Worm (Caenorhabditis elegans) whole organism, young adult: Measurements from ENCODE around the gene C18B2.5.

Source experiments
- D2030.7 ChIP-seq: fragments of 200-800 bp; sonication (Bioruptor generic); IDR thresholded peaks from 2 replicates; pipeline ENCODE4 v1.3.6; 2022; ENCODE audit warnings: missing genetic modification reagents, missing genetic modification characterization, missing compliant biosample characterization
- F10E7.11 ChIP-seq: sonication (generic microtip); optimal IDR thresholded peaks from 2 replicates; lab custom pipeline; 2017; ENCODE audit warnings: mild to moderate bottlenecking, missing genetic modification characterization, moderate library complexity, missing compliant biosample characterization
- F22D6.2 ChIP-seq: sonication (generic microtip); optimal IDR thresholded peaks from 2 replicates; lab custom pipeline; 2016; ENCODE audit warnings: mild to moderate bottlenecking, missing genetic modification characterization, missing compliant biosample characterization
- F37B4.10 ChIP-seq: fragments of 200-800 bp; sonication (Bioruptor generic); IDR thresholded peaks from 2 replicates; pipeline ENCODE4 v1.3.6; 2022; ENCODE audit warnings: missing genetic modification characterization, missing compliant biosample characterization
- F49E8.2 ChIP-seq: sonication (generic microtip); optimal IDR thresholded peaks from 3 replicates; lab custom pipeline; 2017; ENCODE audit warnings: missing genetic modification characterization, mild to moderate bottlenecking, missing compliant biosample characterization, antibody characterized with exemption, moderate library complexity; ENCODE audit not compliant: insufficient read depth
- F52B5.7 ChIP-seq: sonication (generic microtip); optimal IDR thresholded peaks from 2 replicates; lab custom pipeline; 2016; ENCODE audit warnings: mild to moderate bottlenecking, missing genetic modification characterization, missing compliant biosample characterization
- F57A8.1 ChIP-seq: fragments of 200-800 bp; sonication (Bioruptor generic); optimal IDR thresholded peaks from 2 replicates; lab custom pipeline; 2018; ENCODE audit warnings: mild to moderate bottlenecking, missing genetic modification characterization, moderate library complexity, missing compliant biosample characterization
- K12H6.12 ChIP-seq: fragments of 200-800 bp; sonication (Bioruptor generic); optimal IDR thresholded peaks from 2 replicates; lab custom pipeline; 2018; ENCODE audit warnings: mild to moderate bottlenecking, missing genetic modification characterization, missing compliant biosample characterization
- T07F8.4 ChIP-seq: sonication (generic microtip); optimal IDR thresholded peaks from 2 replicates; lab custom pipeline; 2016; ENCODE audit warnings: mild to moderate bottlenecking, missing genetic modification characterization, moderate library complexity, missing compliant biosample characterization
- T26A5.8 ChIP-seq: sonication (generic microtip); optimal IDR thresholded peaks from 2 replicates; lab custom pipeline; 2016; ENCODE audit warnings: missing genetic modification characterization, missing compliant biosample characterization
- Y95B8A.8 ChIP-seq: fragments of 200-800 bp; sonication (Bioruptor generic); IDR thresholded peaks from 2 replicates; pipeline ENCODE4 v1.3.6; 2022; ENCODE audit warnings: missing genetic modification reagents, missing genetic modification characterization, missing compliant biosample characterization
- ama-1 ChIP-seq, 3 experiments: fragments of 150-350 bp in 1 of 3; sonication (generic microtip) in 2 of 3; optimal IDR thresholded peaks; 2 replicates each; lab custom pipeline; 2014 to 2018; ENCODE audit warnings: missing biosample characterization in 2 of 3, missing genetic modification characterization in 2 of 3, missing genetic modification reagents in 2 of 3
- atf-7 ChIP-seq: sonication (generic microtip); optimal IDR thresholded peaks from 2 replicates; lab custom pipeline; 2017; ENCODE audit warnings: mild to moderate bottlenecking, missing genetic modification characterization, missing compliant biosample characterization
- attf-5 ChIP-seq: fragments of 200-800 bp; sonication (Bioruptor generic); optimal IDR thresholded peaks from 2 replicates; lab custom pipeline; 2018; ENCODE audit warnings: mild to moderate bottlenecking, missing genetic modification characterization, missing compliant biosample characterization
- bed-2 ChIP-seq: fragments of 200-800 bp; sonication (Bioruptor generic); IDR thresholded peaks from 2 replicates; pipeline ENCODE4 v1.3.6; 2022; ENCODE audit warnings: missing genetic modification reagents, missing genetic modification characterization, missing compliant biosample characterization
- ceh-27 ChIP-seq: fragments of 200-800 bp; sonication (Bioruptor generic); optimal IDR thresholded peaks from 2 replicates; lab custom pipeline; 2018; ENCODE audit warnings: mild to moderate bottlenecking, missing genetic modification characterization, moderate library complexity, missing compliant biosample characterization
- ceh-58 ChIP-seq: fragments of 200-800 bp; sonication (Bioruptor generic); IDR thresholded peaks from 2 replicates; pipeline ENCODE4 v1.3.6; 2022; ENCODE audit warnings: missing genetic modification characterization, missing compliant biosample characterization
- die-1 ChIP-seq: sonication (generic microtip); optimal IDR thresholded peaks from 2 replicates; lab custom pipeline; 2016; ENCODE audit warnings: missing genotype, mild to moderate bottlenecking, missing genetic modification characterization, missing compliant biosample characterization
- dpff-1 ChIP-seq: sonication (generic microtip); optimal IDR thresholded peaks from 2 replicates; lab custom pipeline; 2017; ENCODE audit warnings: mild to moderate bottlenecking, missing genetic modification characterization, missing compliant biosample characterization
- egrh-3 ChIP-seq: fragments of 200-800 bp; sonication (Bioruptor generic); IDR thresholded peaks from 2 replicates; pipeline ENCODE4 v1.3.6; 2022; ENCODE audit warnings: missing genetic modification reagents, missing genetic modification characterization, missing compliant biosample characterization
- hmg-1.2 ChIP-seq: fragments of 200-800 bp; sonication (Bioruptor generic); IDR thresholded peaks from 2 replicates; pipeline ENCODE4 v1.3.6; 2022; ENCODE audit warnings: missing genetic modification reagents, missing genetic modification characterization, missing compliant biosample characterization
- hrde-1 ChIP-seq: sonication (generic microtip); optimal IDR thresholded peaks from 2 replicates; lab custom pipeline; 2016; ENCODE audit warnings: missing genetic modification characterization, mild to moderate bottlenecking, missing compliant biosample characterization, moderate library complexity, missing genotype, missing genetic modification reagents, borderline replicate concordance
- hsf-1 ChIP-seq: fragments of 200-800 bp; sonication (Bioruptor generic); IDR thresholded peaks from 2 replicates; pipeline ENCODE4 v1.3.6; 2022; ENCODE audit warnings: missing genetic modification reagents, missing genetic modification characterization, missing compliant biosample characterization
- let-607 ChIP-seq, 2 experiments: fragments of 200-800 bp in 1 of 2; sonication (Bioruptor generic) in 1 of 2; sonication (generic microtip) in 1 of 2; optimal IDR thresholded peaks; 2 replicates each; lab custom pipeline; 2016 to 2018; ENCODE audit warnings: mild to moderate bottlenecking in 2 of 2, missing compliant biosample characterization in 2 of 2, missing genetic modification characterization in 2 of 2, moderate library complexity in 2 of 2, missing genotype in 1 of 2
- lsy-27 ChIP-seq: sonication (generic microtip); optimal IDR thresholded peaks from 2 replicates; lab custom pipeline; 2017; ENCODE audit warnings: missing genetic modification characterization, mild to moderate bottlenecking, missing compliant biosample characterization, antibody characterized with exemption, missing genotype, borderline replicate concordance; ENCODE audit not compliant: insufficient read depth
- madf-10 ChIP-seq: sonication (generic microtip); optimal IDR thresholded peaks from 2 replicates; lab custom pipeline; 2016; ENCODE audit warnings: mild to moderate bottlenecking, missing genetic modification characterization, missing compliant biosample characterization
- madf-3 ChIP-seq: fragments of 200-800 bp; sonication (Bioruptor generic); IDR thresholded peaks from 2 replicates; pipeline ENCODE4 v1.3.6; 2022; ENCODE audit warnings: missing genetic modification reagents, missing genetic modification characterization, missing compliant biosample characterization
- madf-8 ChIP-seq: fragments of 200-800 bp; sonication (Bioruptor generic); conservative IDR thresholded peaks from 2 replicates; pipeline ENCODE4 v1.3.6; 2022; ENCODE audit warnings: missing genetic modification reagents, missing genetic modification characterization, missing compliant biosample characterization
- nhr-90 ChIP-seq: sonication (generic microtip); optimal IDR thresholded peaks from 2 replicates; lab custom pipeline; 2016; ENCODE audit warnings: missing genotype, mild to moderate bottlenecking, missing genetic modification characterization, missing compliant biosample characterization
- pbrm-1 ChIP-seq: fragments of 200-800 bp; sonication (Bioruptor generic); IDR thresholded peaks from 2 replicates; pipeline ENCODE4 v1.3.6; 2022; ENCODE audit warnings: missing genetic modification reagents, missing genetic modification characterization, missing compliant biosample characterization
- rcor-1 ChIP-seq: fragments of 200-800 bp; sonication (Bioruptor generic); IDR thresholded peaks from 2 replicates; pipeline ENCODE4 v1.3.6; 2022; ENCODE audit warnings: missing genetic modification reagents, missing genetic modification characterization, missing compliant biosample characterization
- rpc-1 ChIP-seq, 2 experiments: fragments of 150-350 bp in 1 of 2; sonication (generic microtip) in 1 of 2; optimal IDR thresholded peaks; 2 replicates each; lab custom pipeline; 2014 to 2018; ENCODE audit warnings: missing biosample characterization in 1 of 2, missing genetic modification characterization in 1 of 2, missing genetic modification reagents in 1 of 2, missing genotype in 1 of 2
- snpc-1.3 ChIP-seq: sonication (generic microtip); optimal IDR thresholded peaks from 2 replicates; lab custom pipeline; 2017; ENCODE audit warnings: missing genetic modification characterization, mild to moderate bottlenecking, missing compliant biosample characterization, antibody characterized with exemption, moderate library complexity, missing genotype, missing genetic modification reagents; ENCODE audit not compliant: insufficient read depth
- tlf-1 ChIP-seq: fragments of 200-800 bp; sonication (Bioruptor generic); optimal IDR thresholded peaks from 2 replicates; lab custom pipeline; 2018; ENCODE audit warnings: mild to moderate bottlenecking, missing genetic modification characterization, missing compliant biosample characterization
- xnd-1 ChIP-seq: sonication (generic microtip); optimal IDR thresholded peaks from 2 replicates; lab custom pipeline; 2016; ENCODE audit warnings: missing genotype, missing genetic modification reagents, missing genetic modification characterization, missing compliant biosample characterization
- ztf-25 ChIP-seq: fragments of 200-800 bp; sonication (Bioruptor generic); IDR thresholded peaks from 2 replicates; pipeline ENCODE4 v1.3.6; 2022; ENCODE audit warnings: missing genetic modification reagents, missing genetic modification characterization, missing compliant biosample characterization

C18B2.5 gene

ce11 chrX:3599860-3600259 lies 11.0 kb downstream of the C18B2.5 start (continued):
- no peak for TF ChIP-seq D2030.7 (GFP tag; lab: Robert Waterston, UW)
- TF ChIP-seq lsy-27 (tag; lab: Kevin White, UChicago), result no peak
- TF ChIP-seq, all 124 proteins: peak for 0

ce11 chrX:3596967-3597366 lies 13.9 kb downstream of the C18B2.5 start:
- TF ChIP-seq F22D6.2 (no peak), dpff-1 (tag; lab: Kevin White, UChicago) (no peak), F37B4.10 (GFP tag; lab: Robert Waterston, UW) (no peak), tlf-1 (GFP tag; lab: Kevin White, UChicago) (no peak), Y95B8A.8 (no peak), F49E8.2 (tag; lab: Kevin White, UChicago) (no peak), T26A5.8 (tag; lab: Kevin White, UChicago) (no peak)

ce11 chrX:3596303-3596772 lies 14.6 kb downstream of the C18B2.5 start, which contains the start of gene T27A10.6:
T27A10.6 (minus strand) TSS chrX:3596353.
- TF ChIP-seq ama-1 (optimal IDR thresholded peaks at IDR 0.05; lab: Kevin White, UChicago) (no peak), ama-1 (GFP tag; optimal IDR thresholded peaks at IDR 0.05; lab: Kevin White, UChicago) (no peak), snpc-1.3 (tag; lab: Kevin White, UChicago) (no peak)

ce11 chrX:3590510-3590909 lies 20.4 kb downstream of the C18B2.5 start:
- TF ChIP-seq attf-5 (GFP tag; lab: Kevin White, UChicago) (no peak), rcor-1 (GFP tag; lab: Robert Waterston, UW) (no peak), let-607 (tag; optimal IDR thresholded peaks at IDR 0.05; lab: Kevin White, UChicago) (no peak), snpc-1.3 (tag; lab: Kevin White, UChicago) (no peak), ama-1 (optimal IDR thresholded peaks at IDR 0.05; lab: Kevin White, UChicago) (no peak), ama-1 (GFP tag; optimal IDR thresholded peaks at IDR 0.05; lab: Kevin White, UChicago) (no peak), ceh-58 (GFP tag; lab: Robert Waterston, UW) (no peak), tlf-1 (GFP tag; lab: Kevin White, UChicago) (no peak), F10E7.11 (no peak), rpc-1 (optimal IDR thresholded peaks at IDR 0.05; lab: Kevin White, UChicago) (no peak), rpc-1 (tag; optimal IDR thresholded peaks at IDR 0.05; lab: Kevin White, UChicago) (no peak), nhr-90 (tag; lab: Kevin White, UChicago) (no peak), hrde-1 (tag; lab: Kevin White, UChicago) (no peak), atf-7 (tag; lab: Kevin White, UChicago) (no peak), ceh-27 (GFP tag; lab: Kevin White, UChicago) (no peak), bed-2 (no peak), F52B5.7 (no peak), K12H6.12 (tag; lab: Kevin White, UChicago) (no peak), F57A8.1 (GFP tag; lab: Kevin White, UChicago) (no peak), madf-10 (tag; lab: Kevin White, UChicago) (no peak)
- TF ChIP-seq, all 124 proteins: peak for 0

- TF ChIP-seq madf-8 (GFP tag; lab: Robert Waterston, UW) (no peak), die-1 (tag; lab: Kevin White, UChicago) (no peak), hsf-1 (no peak), pbrm-1 (no peak), egrh-3 (GFP tag; lab: Robert Waterston, UW) (peak; percentile 50; the same call in 1 of the 2 replicates), ztf-25 (GFP tag; lab: Robert Waterston, UW) (no peak), madf-3 (GFP tag; lab: Robert Waterston, UW) (no peak), T07F8.4 (tag; lab: Kevin White, UChicago) (no peak), dpff-1 (tag; lab: Kevin White, UChicago) (no peak), xnd-1 (no peak), hmg-1.2 (peak; percentile 60; the same call in 1 of the 2 replicates)
- TF ChIP-seq, all 124 proteins: peak for 2
These were observed 25.3 kb downstream of the C18B2.5 start, which contains the start of gene T27A10.2 for ce11 chrX:3585625-3586024. T27A10.2 (plus strand) TSS chrX:3585957.
